Fruit fly (Drosophila melanogaster): ENCODE measurements around the gene CG13838.

Gene CG13838

dm6 chr3R:23074480-23074879 is 32.4 kb downstream of the CG13838 start:
- no peak for TF ChIP-seq Pif1B (GFP tag; optimal IDR thresholded peaks at IDR 0.05)
- TF ChIP-seq CG9948 (tag; optimal IDR thresholded peaks at IDR 0.05): no peak
- no peak for TF ChIP-seq CG8159 (tag; optimal IDR thresholded peaks at IDR 0.05)
- no peak for TF ChIP-seq EcR (GFP tag; optimal IDR thresholded peaks at IDR 0.05)
- TF ChIP-seq rn (GFP tag; IDR thresholded peaks at IDR 0.05): no peak

- TF ChIP-seq Pif1A (GFP tag; optimal IDR thresholded peaks at IDR 0.05): no peak
- no peak for TF ChIP-seq D1 (tag; optimal IDR thresholded peaks at IDR 0.05)
- TF ChIP-seq CG8301 (tag; optimal IDR thresholded peaks at IDR 0.05): no peak
- TF ChIP-seq CG9948 (tag; optimal IDR thresholded peaks at IDR 0.05): no peak
- TF ChIP-seq Snoo (tag; optimal IDR thresholded peaks at IDR 0.05): no peak
- no peak for TF ChIP-seq EcR (GFP tag; optimal IDR thresholded peaks at IDR 0.05)
- TF ChIP-seq Pif1B (GFP tag; optimal IDR thresholded peaks at IDR 0.05): no peak
- TF ChIP-seq CG32121 (GFP tag; IDR thresholded peaks at IDR 0.05): no peak
- TF ChIP-seq gl (tag; optimal IDR thresholded peaks at IDR 0.05): no peak
- no peak for TF ChIP-seq CG13204 (GFP tag; optimal IDR thresholded peaks at IDR 0.05)
- TF ChIP-seq fd96Ca (GFP tag; IDR thresholded peaks at IDR 0.05): no peak
- TF ChIP-seq CG34367 (tag; optimal IDR thresholded peaks at IDR 0.05): no peak
- no peak for TF ChIP-seq CG8159 (tag; optimal IDR thresholded peaks at IDR 0.05)
- TF ChIP-seq CG4496 (GFP tag; IDR thresholded peaks at IDR 0.05): no peak
- TF ChIP-seq CG10348 (GFP tag; IDR thresholded peaks at IDR 0.05): no peak
- TF ChIP-seq Ets98B (GFP tag; IDR thresholded peaks at IDR 0.05): no peak
- no peak for TF ChIP-seq CG15710 (tag; optimal IDR thresholded peaks at IDR 0.05)
- no peak for TF ChIP-seq CG14655 (GFP tag; optimal IDR thresholded peaks at IDR 0.05)
Observed at dm6 chr3R:23081265-23081664, 39.2 kb downstream of the CG13838 start.

- TF ChIP-seq CG8159 (tag; optimal IDR thresholded peaks at IDR 0.05): no peak
- no peak for TF ChIP-seq fd96Ca (GFP tag; IDR thresholded peaks at IDR 0.05)
Observed at dm6 chr3R:23088252-23088651, 46.2 kb downstream of the CG13838 start.

dm6 chr3R:23091586-23092228 is 49.7 kb downstream of the CG13838 start, which contains the start of the genes CG17110 and CG6726:
CG17110 (plus strand) TSS chr3R:23091724.
CG6726 (plus strand) TSS chr3R:23091724.
- TF ChIP-seq rn (GFP tag; IDR thresholded peaks at IDR 0.05) (no peak), Pif1A (GFP tag; optimal IDR thresholded peaks at IDR 0.05) (no peak), Ets98B (GFP tag; IDR thresholded peaks at IDR 0.05) (no peak), CG34367 (tag; optimal IDR thresholded peaks at IDR 0.05) (no peak)

Measured in whole organism, pupa.